Worm (Caenorhabditis elegans) whole organism, mixed stage, embryonic: ENCODE data around the gene gsnl-1.

ENCODE experiments used
- M03D4.4 ChIP-seq: sonication (generic microtip); optimal IDR thresholded peaks from 2 replicates; lab custom pipeline; 2017; ENCODE audit warnings: mild to moderate bottlenecking, missing genetic modification characterization, missing compliant biosample characterization
- bed-3 ChIP-seq: fragments of 200-800 bp; sonication (Bioruptor generic); optimal IDR thresholded peaks from 3 replicates; lab custom pipeline; 2018; ENCODE audit warnings: mild to moderate bottlenecking, missing genetic modification characterization, moderate library complexity, missing compliant biosample characterization
- ceh-39 ChIP-seq: fragments of 150-350 bp; optimal IDR thresholded peaks from 2 replicates; lab custom pipeline; 2014; ENCODE audit warnings: missing biosample characterization, missing genetic modification characterization
- ceh-43 ChIP-seq: fragments of 200-800 bp; sonication (Bioruptor generic); optimal IDR thresholded peaks from 2 replicates; lab custom pipeline; 2018; ENCODE audit warnings: mild to moderate bottlenecking, missing genetic modification characterization, moderate library complexity, missing compliant biosample characterization
- ceh-83 ChIP-seq: fragments of 200-800 bp; sonication (Bioruptor generic); optimal IDR thresholded peaks from 2 replicates; lab custom pipeline; 2018; ENCODE audit warnings: mild to moderate bottlenecking, missing genetic modification characterization, missing compliant biosample characterization
- cnd-1 ChIP-seq: fragments of 200-800 bp; sonication (Bioruptor generic); optimal IDR thresholded peaks from 2 replicates; lab custom pipeline; 2018; ENCODE audit warnings: mild to moderate bottlenecking, missing genetic modification characterization, missing compliant biosample characterization
- elt-3 ChIP-seq: fragments of 150-350 bp; optimal IDR thresholded peaks from 2 replicates; lab custom pipeline; 2014; ENCODE audit warnings: missing biosample characterization, missing genetic modification characterization
- flh-1 ChIP-seq: fragments of 200-800 bp; sonication (Bioruptor generic); optimal IDR thresholded peaks from 2 replicates; lab custom pipeline; 2018; ENCODE audit warnings: mild to moderate bottlenecking, missing genetic modification characterization, moderate library complexity, missing compliant biosample characterization
- lin-13 ChIP-seq: fragments of 150-350 bp; optimal IDR thresholded peaks from 2 replicates; lab custom pipeline; 2014; ENCODE audit warnings: missing biosample characterization, missing genetic modification characterization
- lin-32 ChIP-seq: fragments of 200-800 bp; sonication (Bioruptor generic); optimal IDR thresholded peaks from 2 replicates; lab custom pipeline; 2018; ENCODE audit warnings: mild to moderate bottlenecking, missing genetic modification characterization, missing compliant biosample characterization
- lsy-2 ChIP-seq: fragments of 150-350 bp; optimal IDR thresholded peaks from 2 replicates; lab custom pipeline; 2014; ENCODE audit warnings: missing biosample characterization, missing genetic modification characterization
- mab-5 ChIP-seq: fragments of 150-350 bp; optimal IDR thresholded peaks from 2 replicates; lab custom pipeline; 2014; ENCODE audit warnings: missing biosample characterization, missing genetic modification characterization
- mep-1 ChIP-seq: fragments of 150-350 bp; optimal IDR thresholded peaks from 2 replicates; lab custom pipeline; 2017; ENCODE audit warnings: missing biosample characterization, missing genetic modification reagents, missing genetic modification characterization, inconsistent platforms
- mls-2 ChIP-seq: sonication (generic microtip); optimal IDR thresholded peaks from 2 replicates; lab custom pipeline; 2016; ENCODE audit warnings: mild to moderate bottlenecking, missing genetic modification characterization, moderate library complexity, missing compliant biosample characterization
- nhr-12 ChIP-seq: fragments of 150-350 bp; optimal IDR thresholded peaks from 2 replicates; lab custom pipeline; 2014; ENCODE audit warnings: missing biosample characterization, missing genetic modification characterization
- nhr-2 ChIP-seq: fragments of 150-350 bp; optimal IDR thresholded peaks from 2 replicates; lab custom pipeline; 2014; ENCODE audit warnings: missing biosample characterization, missing genetic modification characterization
- nhr-237 ChIP-seq: fragments of 150-350 bp; optimal IDR thresholded peaks from 2 replicates; lab custom pipeline; 2014; ENCODE audit warnings: missing biosample characterization, missing genetic modification characterization
- nhr-28 ChIP-seq: fragments of 150-350 bp; optimal IDR thresholded peaks from 2 replicates; lab custom pipeline; 2014; ENCODE audit warnings: missing biosample characterization, missing genetic modification characterization
- nhr-76 ChIP-seq: sonication (generic microtip); optimal IDR thresholded peaks from 2 replicates; lab custom pipeline; 2017; ENCODE audit warnings: missing biosample characterization, missing genetic modification characterization
- sem-2 ChIP-seq: fragments of 200-800 bp; sonication (Bioruptor generic); optimal IDR thresholded peaks from 2 replicates; lab custom pipeline; 2018; ENCODE audit warnings: mild to moderate bottlenecking, missing genetic modification characterization, missing compliant biosample characterization
- snpc-4 ChIP-seq: fragments of 150-350 bp; optimal IDR thresholded peaks from 2 replicates; lab custom pipeline; 2014; ENCODE audit warnings: missing biosample characterization, missing genetic modification characterization
- tbx-8 ChIP-seq: fragments of 200-800 bp; sonication (Bioruptor generic); optimal IDR thresholded peaks from 2 replicates; lab custom pipeline; 2018; ENCODE audit warnings: mild to moderate bottlenecking, missing genetic modification characterization, moderate library complexity, missing compliant biosample characterization
- unc-120 ChIP-seq: sonication (generic microtip); optimal IDR thresholded peaks from 2 replicates; lab custom pipeline; 2017; ENCODE audit warnings: missing genetic modification characterization, missing compliant biosample characterization; ENCODE audit not compliant: poor library complexity, severe bottlenecking
- unc-39 ChIP-seq: fragments of 150-350 bp; optimal IDR thresholded peaks from 2 replicates; lab custom pipeline; 2014; ENCODE audit warnings: missing biosample characterization, missing genetic modification characterization
- unc-62 ChIP-seq: fragments of 150-350 bp; optimal IDR thresholded peaks from 2 replicates; lab custom pipeline; 2014; ENCODE audit warnings: missing biosample characterization, missing genetic modification reagents, missing genetic modification characterization
- zip-8 ChIP-seq: fragments of 150-350 bp; optimal IDR thresholded peaks from 2 replicates; lab custom pipeline; 2014; ENCODE audit warnings: missing biosample characterization, missing genetic modification characterization
- ztf-11 ChIP-seq: fragments of 150-350 bp; optimal IDR thresholded peaks from 2 replicates; lab custom pipeline; 2014; ENCODE audit warnings: missing biosample characterization, missing genetic modification characterization

Gene gsnl-1

ce11 chrV:9518832-9519231, 22.0 kb downstream of the gsnl-1 start, which contains the start of gene C50F4.8:
Gene C50F4.8 (minus strand): TSS chrV:9518859.
- TF ChIP-seq zip-8 (tag; lab: Kevin White, UChicago) = no peak
- no peak for TF ChIP-seq cnd-1 (tag; lab: Kevin White, UChicago)
- no peak for TF ChIP-seq unc-39 (tag; lab: Kevin White, UChicago)
- no peak for TF ChIP-seq nhr-76
- no peak for TF ChIP-seq ceh-43
- TF ChIP-seq tbx-8 (GFP tag; lab: Kevin White, UChicago) = no peak
- TF ChIP-seq M03D4.4 (tag; lab: Kevin White, UChicago) = no peak
- no peak for TF ChIP-seq nhr-28
- TF ChIP-seq ceh-39 = no peak
- no peak for TF ChIP-seq flh-1 (GFP tag; lab: Kevin White, UChicago)
- TF ChIP-seq ztf-11 (tag; lab: Kevin White, UChicago) = no peak
- no peak for TF ChIP-seq mep-1 (tag; lab: Kevin White, UChicago)
- TF ChIP-seq ceh-83 (GFP tag; lab: Kevin White, UChicago) = no peak
- TF ChIP-seq lsy-2 (tag; lab: Kevin White, UChicago) = no peak
- TF ChIP-seq nhr-237 (tag; lab: Kevin White, UChicago) = no peak
- TF ChIP-seq sem-2 (GFP tag; lab: Kevin White, UChicago) = no peak
- no peak for TF ChIP-seq snpc-4 (tag; lab: Kevin White, UChicago)
- TF ChIP-seq mls-2 (tag; lab: Kevin White, UChicago) = no peak

- no peak for TF ChIP-seq nhr-237 (tag; lab: Kevin White, UChicago)
- no peak for TF ChIP-seq ceh-39
- TF ChIP-seq bed-3 (GFP tag; lab: Kevin White, UChicago) = no peak
- no peak for TF ChIP-seq unc-120 (tag; lab: Kevin White, UChicago)
These were observed 24.9 kb downstream of the gsnl-1 start for ce11 chrV:9521697-9522096.

- no peak for TF ChIP-seq nhr-237 (tag; lab: Kevin White, UChicago)
These were observed 27.3 kb downstream of the gsnl-1 start, which contains the start of gene C50F4.9 for ce11 chrV:9524099-9524498. Gene C50F4.9 (minus strand): TSS chrV:9524199.

- TF ChIP-seq flh-1 (GFP tag; lab: Kevin White, UChicago) (no peak), elt-3 (no peak)
These were observed 29.6 kb downstream of the gsnl-1 start, which contains the start of gene C50F4.1 for ce11 chrV:9526470-9526869. Gene C50F4.1 (plus strand): TSS chrV:9526793.

ce11 chrV:9527337-9527736, 30.5 kb downstream of the gsnl-1 start:
- no peak for TF ChIP-seq lin-13 (tag; lab: Kevin White, UChicago)

- no peak for TF ChIP-seq bed-3 (GFP tag; lab: Kevin White, UChicago)
- no peak for TF ChIP-seq nhr-12 (tag; lab: Kevin White, UChicago)
- no peak for TF ChIP-seq tbx-8 (GFP tag; lab: Kevin White, UChicago)
- TF ChIP-seq flh-1 (GFP tag; lab: Kevin White, UChicago) = no peak
- TF ChIP-seq ceh-83 (GFP tag; lab: Kevin White, UChicago) = no peak
These were observed 31.1 kb downstream of the gsnl-1 start for ce11 chrV:9527984-9528383.

- TF ChIP-seq mls-2 (tag; lab: Kevin White, UChicago) (no peak), mab-5 (no peak), lin-32 (no peak)
These were observed 34.6 kb downstream of the gsnl-1 start, which contains the start of the genes C50F4.10 and pfk-1.2 for ce11 chrV:9531477-9531876. Gene C50F4.10 (minus strand): TSS chrV:9531577. Gene pfk-1.2 (plus strand): TSS chrV:9531801.

- TF ChIP-seq lsy-2 (tag; lab: Kevin White, UChicago) = no peak
- no peak for TF ChIP-seq unc-62
- no peak for TF ChIP-seq ceh-43
- TF ChIP-seq unc-120 (tag; lab: Kevin White, UChicago) = no peak
- TF ChIP-seq M03D4.4 (tag; lab: Kevin White, UChicago) = no peak
- TF ChIP-seq ztf-11 (tag; lab: Kevin White, UChicago) = no peak
- no peak for TF ChIP-seq bed-3 (GFP tag; lab: Kevin White, UChicago)
- no peak for TF ChIP-seq ceh-83 (GFP tag; lab: Kevin White, UChicago)
- TF ChIP-seq nhr-2 (tag; lab: Kevin White, UChicago) = no peak
- no peak for TF ChIP-seq lin-32
- TF ChIP-seq nhr-28 = no peak
- TF ChIP-seq, all 35 proteins: peak for 0
These were observed 37.8 kb downstream of the gsnl-1 start, which contains the start of gene tag-329 for ce11 chrV:9534621-9535020. Gene tag-329 (plus strand): TSS chrV:9534921.
